Worm (Caenorhabditis elegans): ENCODE measurements around the gene F01G10.4.

The F01G10.4 gene

DNA sequence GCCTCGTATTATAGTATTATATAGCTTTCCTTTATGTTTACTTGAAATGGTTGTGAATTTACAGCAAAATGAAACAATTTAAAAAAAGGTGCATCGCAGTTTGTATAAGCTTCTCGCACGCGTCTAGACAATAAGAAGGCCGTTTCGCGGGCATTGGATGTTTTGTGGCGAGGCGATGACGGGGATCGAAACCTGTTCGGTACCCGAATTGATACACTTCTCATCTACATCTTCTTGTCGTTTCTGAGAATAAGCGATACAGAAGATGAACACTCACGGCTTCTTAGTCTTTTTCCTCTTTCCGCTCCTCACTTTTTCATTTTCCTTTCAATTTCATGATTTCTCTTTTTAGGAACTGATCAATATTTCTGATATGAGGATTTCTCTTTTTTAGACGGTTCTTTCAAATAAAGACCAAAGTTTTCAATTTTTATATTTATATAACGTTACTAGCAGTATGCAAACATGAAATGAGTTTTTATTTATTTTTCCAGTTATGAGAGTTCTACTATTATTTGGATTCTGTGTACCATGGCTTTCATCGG, 13.4 kb upstream of the F01G10.4 start, which contains the start of gene F01G10.10 (continued):
- TF ChIP-seq lin-35 (GFP tag; optimal IDR thresholded peaks at IDR 0.05): no peak
- peak; percentile 74 for TF ChIP-seq madf-6 (GFP tag; IDR thresholded peaks at IDR 0.05)
- TF ChIP-seq mcd-1 (GFP tag; IDR thresholded peaks at IDR 0.05): no peak
- no peak for TF ChIP-seq K11D2.4 (GFP tag; IDR thresholded peaks at IDR 0.05)
- TF ChIP-seq hlh-26 (GFP tag; conservative IDR thresholded peaks at IDR 0.05): no peak
- no peak for TF ChIP-seq ets-4 (GFP tag; optimal IDR thresholded peaks at IDR 0.05)
- peak; percentile 18 for TF ChIP-seq F10E7.11 (tag; optimal IDR thresholded peaks at IDR 0.05)
- no peak for TF ChIP-seq Y56A3A.18 (GFP tag; IDR thresholded peaks at IDR 0.05)
- TF ChIP-seq unc-62 (GFP tag; optimal IDR thresholded peaks at IDR 0.05): no peak
- 0 out of 2 replicates have a peak, but pooled peaks have one; percentile 43 for TF ChIP-seq F37B4.10 (GFP tag; IDR thresholded peaks at IDR 0.05)
- peak; percentile 17 for TF ChIP-seq ztf-22 (GFP tag; optimal IDR thresholded peaks at IDR 0.05)
- TF ChIP-seq nfya-2 (GFP tag; IDR thresholded peaks at IDR 0.05): no peak
- TF ChIP-seq dox-1 (GFP tag; IDR thresholded peaks at IDR 0.05): peak; percentile 60
- TF ChIP-seq efl-1 (GFP tag; optimal IDR thresholded peaks at IDR 0.05): peak; percentile 53
- TF ChIP-seq rpc-1 (optimal IDR thresholded peaks at IDR 0.05): no peak
- TF ChIP-seq rpc-1 (tag; optimal IDR thresholded peaks at IDR 0.05): no peak
- TF ChIP-seq ztf-3 (GFP tag; optimal IDR thresholded peaks at IDR 0.05): no peak
- no peak for TF ChIP-seq ztf-18 (tag; optimal IDR thresholded peaks at IDR 0.05)
- peak; percentile 48; the same call in 1 of the 2 replicates for TF ChIP-seq attf-6 (GFP tag; IDR thresholded peaks at IDR 0.05)
- no peak for TF ChIP-seq nhr-120 (GFP tag; IDR thresholded peaks at IDR 0.05)
- peak; percentile 56; the same call in 1 of the 2 replicates for TF ChIP-seq lin-26 (GFP tag; IDR thresholded peaks at IDR 0.05)
- TF ChIP-seq ceh-27 (GFP tag; optimal IDR thresholded peaks at IDR 0.05): no peak
- TF ChIP-seq xnd-1 (tag; optimal IDR thresholded peaks at IDR 0.05): no peak
- TF ChIP-seq zim-3 (tag; optimal IDR thresholded peaks at IDR 0.05): no peak
- no peak for TF ChIP-seq ccch-3 (GFP tag; optimal IDR thresholded peaks at IDR 0.05)
- no peak for TF ChIP-seq hlh-12 (tag; optimal IDR thresholded peaks at IDR 0.05)
- no peak for TF ChIP-seq dpl-1 (GFP tag; optimal IDR thresholded peaks at IDR 0.05)
- no peak for TF ChIP-seq akir-1 (GFP tag; optimal IDR thresholded peaks at IDR 0.05)
- TF ChIP-seq lsl-1 (GFP tag; optimal IDR thresholded peaks at IDR 0.05): no peak
- TF ChIP-seq atf-7 (tag; optimal IDR thresholded peaks at IDR 0.05): no peak
- no peak for TF ChIP-seq Y53F4B.3 (GFP tag; IDR thresholded peaks at IDR 0.05)
- no peak for TF ChIP-seq ztf-28 (GFP tag; IDR thresholded peaks at IDR 0.05)
- peak; percentile 37; the same call in 1 of the 2 replicates for TF ChIP-seq C17E4.6 (GFP tag; IDR thresholded peaks at IDR 0.05)
- no peak for TF ChIP-seq tbx-9 (tag; optimal IDR thresholded peaks at IDR 0.05; ENCODE audit: borderline replicate concordance)
- TF ChIP-seq snpc-4 (GFP tag; optimal IDR thresholded peaks at IDR 0.05): no peak
- TF ChIP-seq snpc-4 (tag; optimal IDR thresholded peaks at IDR 0.05): peak in 2 of 4 experiments; percentile 19 to 39
- TF ChIP-seq F33H1.4 (GFP tag; IDR thresholded peaks at IDR 0.05): peak; percentile 25; the same call in 1 of the 2 replicates
- peak; percentile 8 for TF ChIP-seq nhr-90 (tag; optimal IDR thresholded peaks at IDR 0.05)
- no peak for TF ChIP-seq pbrm-1 (GFP tag; IDR thresholded peaks at IDR 0.05)
- no peak for TF ChIP-seq ekl-4 (GFP tag; IDR thresholded peaks at IDR 0.05)
- TF ChIP-seq nfyb-1 (GFP tag; IDR thresholded peaks at IDR 0.05): peak; percentile 10; the same call in 1 of the 2 replicates
- TF ChIP-seq aptf-3 (GFP tag; IDR thresholded peaks at IDR 0.05): no peak
- 0 out of 2 replicates have a peak, but pooled peaks have one; percentile 71 for TF ChIP-seq ceh-58 (GFP tag; IDR thresholded peaks at IDR 0.05)
- TF ChIP-seq ceh-91 (GFP tag; IDR thresholded peaks at IDR 0.05): peak; percentile 69; the same call in 1 of the 2 replicates
- no peak for TF ChIP-seq lag-1 (GFP tag; IDR thresholded peaks at IDR 0.05)
- peak; percentile 61; the same call in 1 of the 2 replicates for TF ChIP-seq Y79H2A.3 (GFP tag; conservative IDR thresholded peaks at IDR 0.05)
- no peak for TF ChIP-seq sptf-2 (GFP tag; optimal IDR thresholded peaks at IDR 0.05)
- no peak for TF ChIP-seq bed-1 (GFP tag; IDR thresholded peaks at IDR 0.05)
- TF ChIP-seq snpc-1.3 (tag; optimal IDR thresholded peaks at IDR 0.05; ENCODE audit: insufficient read depth): no peak
